Worm (Caenorhabditis elegans): ENCODE data around the gene abu-2.
"Not testable (repeated sequence)": the region's sequence is repeated elsewhere in the genome, so short reads cannot be mapped to it uniquely, and the experiment has no call there.

- not testable (repeated sequence) for TF ChIP-seq zag-1, pqm-1 (tag; optimal IDR thresholded peaks at IDR 0.05)
Observed at ce11 chrX:1422221-1422620, 11.8 kb upstream of the abu-2 start.
